Worm (Caenorhabditis elegans) whole organism, L4 larva: ENCODE results near the gene srd-3.

ENCODE experiments used
- F26F4.8 ChIP-seq: fragments of 200-800 bp; sonication (Bioruptor generic); conservative IDR thresholded peaks from 2 replicates; pipeline ENCODE4 v1.3.6; 2022; ENCODE audit warnings: missing genetic modification characterization, missing compliant biosample characterization
- aha-1 ChIP-seq: fragments of 150-350 bp; peaks from one replicate; lab custom pipeline; 2014; ENCODE audit warnings: missing biosample characterization, missing genetic modification characterization
- ama-1 ChIP-seq: fragments of 150-350 bp; optimal IDR thresholded peaks from 2 replicates; lab custom pipeline; 2014; ENCODE audit warnings: inconsistent platforms, mixed read lengths
- ceh-28 ChIP-seq: fragments of 150-350 bp; optimal IDR thresholded peaks from 2 replicates; lab custom pipeline; 2014; ENCODE audit warnings: missing biosample characterization, missing genetic modification reagents, missing genetic modification characterization
- ceh-44 ChIP-seq: fragments of 200-800 bp; sonication (Bioruptor generic); IDR thresholded peaks from 2 replicates; pipeline ENCODE4 v1.3.6; 2022; ENCODE audit warnings: missing genetic modification reagents, missing genetic modification characterization, missing compliant biosample characterization
- daf-16 ChIP-seq, 3 experiments: sonication (generic microtip); optimal IDR thresholded peaks; 2 replicates each; lab custom pipeline; 2016 to 2017; ENCODE audit warnings: missing genetic modification characterization in 3 of 3, missing genetic modification reagents in 3 of 3, mild to moderate bottlenecking in 2 of 3, missing compliant biosample characterization in 2 of 3, missing biosample characterization in 1 of 3, moderate library complexity in 1 of 3
- daf-19 ChIP-seq: fragments of 200-800 bp; sonication (Bioruptor generic); conservative IDR thresholded peaks from 2 replicates; pipeline ENCODE4 v1.3.6; 2022; ENCODE audit warnings: missing genetic modification characterization, missing compliant biosample characterization
- egl-27 ChIP-seq: sonication (generic microtip); optimal IDR thresholded peaks from 3 replicates; lab custom pipeline; 2017; ENCODE audit warnings: missing biosample characterization, missing genetic modification reagents, missing genetic modification characterization
- hlh-11 ChIP-seq: fragments of 200-800 bp; sonication (Bioruptor generic); optimal IDR thresholded peaks from 2 replicates; lab custom pipeline; 2018; ENCODE audit warnings: mild to moderate bottlenecking, missing genetic modification characterization, missing compliant biosample characterization
- hlh-30 ChIP-seq: sonication (generic microtip); optimal IDR thresholded peaks from 2 replicates; lab custom pipeline; 2017; ENCODE audit warnings: antibody characterized with exemption, mild to moderate bottlenecking, missing genetic modification characterization, missing compliant biosample characterization; ENCODE audit not compliant: insufficient read depth
- hmg-1.1 ChIP-seq: fragments of 200-800 bp; sonication (Bioruptor generic); IDR thresholded peaks from 2 replicates; pipeline ENCODE4 v1.3.6; 2022; ENCODE audit warnings: missing genetic modification reagents, missing genetic modification characterization, missing compliant biosample characterization
- jun-1 ChIP-seq: fragments of 150-350 bp; optimal IDR thresholded peaks from 2 replicates; lab custom pipeline; 2014; ENCODE audit warnings: missing biosample characterization, missing genetic modification reagents, missing genetic modification characterization
- lin-13 ChIP-seq: fragments of 150-350 bp; optimal IDR thresholded peaks from 2 replicates; lab custom pipeline; 2014; ENCODE audit warnings: missing biosample characterization, missing genetic modification reagents, missing genetic modification characterization
- lin-29 ChIP-seq: fragments of 200-800 bp; sonication (Bioruptor generic); IDR thresholded peaks from 2 replicates; pipeline ENCODE4 v1.3.6; 2022; ENCODE audit warnings: missing genetic modification reagents, missing genetic modification characterization, missing compliant biosample characterization
- mes-2 ChIP-seq: sonication (generic microtip); optimal IDR thresholded peaks from 2 replicates; lab custom pipeline; 2016; ENCODE audit warnings: missing genotype, mild to moderate bottlenecking, missing genetic modification characterization, missing compliant biosample characterization; ENCODE audit not compliant: poor library complexity, severe bottlenecking
- mxl-2 ChIP-seq: fragments of 200-800 bp; sonication (Bioruptor generic); conservative IDR thresholded peaks from 2 replicates; pipeline ENCODE4 v1.3.6; 2022; ENCODE audit warnings: missing genetic modification reagents, missing genetic modification characterization, missing compliant biosample characterization
- mxl-3 ChIP-seq: fragments of 200-800 bp; sonication (Bioruptor generic); optimal IDR thresholded peaks from 2 replicates; lab custom pipeline; 2018; ENCODE audit warnings: mild to moderate bottlenecking, missing genetic modification characterization, missing compliant biosample characterization
- nhr-42 ChIP-seq: fragments of 200-800 bp; sonication (Bioruptor generic); IDR thresholded peaks from 2 replicates; pipeline ENCODE4 v1.3.6; 2022; ENCODE audit warnings: missing genetic modification characterization, missing compliant biosample characterization
- nhr-48 ChIP-seq: sonication (generic microtip); optimal IDR thresholded peaks from 2 replicates; lab custom pipeline; 2016; ENCODE audit warnings: mild to moderate bottlenecking, missing genetic modification characterization, missing compliant biosample characterization
- nhr-76 ChIP-seq: fragments of 150-350 bp; optimal IDR thresholded peaks from 2 replicates; lab custom pipeline; 2014; ENCODE audit warnings: missing biosample characterization, missing genetic modification characterization
- php-3 ChIP-seq: fragments of 200-800 bp; sonication (Bioruptor generic); IDR thresholded peaks from 2 replicates; pipeline ENCODE4 v1.3.6; 2022; ENCODE audit warnings: missing genetic modification reagents, missing genetic modification characterization, missing compliant biosample characterization
- pqm-1 ChIP-seq: sonication (generic microtip); optimal IDR thresholded peaks from 2 replicates; lab custom pipeline; 2017; ENCODE audit warnings: missing biosample characterization, missing genetic modification characterization
- set-16 ChIP-seq: fragments of 200-800 bp; sonication (Bioruptor generic); IDR thresholded peaks from 2 replicates; pipeline ENCODE4 v1.3.6; 2022; ENCODE audit warnings: missing genetic modification reagents, missing genetic modification characterization, missing compliant biosample characterization
- skn-1 ChIP-seq: fragments of 150-350 bp; optimal IDR thresholded peaks from 2 replicates; lab custom pipeline; 2014; ENCODE audit warnings: missing biosample characterization, missing genetic modification characterization
- snpc-4 ChIP-seq: fragments of 150-350 bp; optimal IDR thresholded peaks from 2 replicates; lab custom pipeline; 2014; ENCODE audit warnings: missing biosample characterization, missing genetic modification characterization
- tag-97 ChIP-seq: fragments of 200-800 bp; sonication (Bioruptor generic); IDR thresholded peaks from 2 replicates; pipeline ENCODE4 v1.3.6; 2022; ENCODE audit warnings: missing genetic modification characterization, missing compliant biosample characterization
- unc-62 ChIP-seq, 3 experiments: fragments of 150-350 bp in 1 of 3; sonication (generic microtip); optimal IDR thresholded peaks in 2 of 3; peaks in 1 of 3; 1 replicate in 1 of 3; 2 replicates in 2 of 3; lab custom pipeline; 2014 to 2017; ENCODE audit warnings: missing biosample characterization in 3 of 3, missing genetic modification characterization in 3 of 3, missing genetic modification reagents in 3 of 3, missing genotype in 1 of 3
- vab-7 ChIP-seq: fragments of 200-800 bp; sonication (Bioruptor generic); IDR thresholded peaks from 2 replicates; pipeline ENCODE4 v1.3.6; 2022; ENCODE audit warnings: missing genetic modification reagents, missing genetic modification characterization, missing compliant biosample characterization
- zag-1 ChIP-seq: fragments of 150-350 bp; optimal IDR thresholded peaks from 2 replicates; lab custom pipeline; 2014; ENCODE audit warnings: missing biosample characterization, missing genetic modification characterization
- zip-11 ChIP-seq: fragments of 200-800 bp; sonication (Bioruptor generic); IDR thresholded peaks from 2 replicates; pipeline ENCODE4 v1.3.6; 2022; ENCODE audit warnings: missing genetic modification characterization, missing compliant biosample characterization

Gene srd-3

ce11 chrII:122008-122407 is 6.8 kb downstream of the srd-3 start (continued):
- no peak for TF ChIP-seq lin-29
- TF ChIP-seq jun-1 (tag; lab: Kevin White, UChicago), result no peak
- no peak for TF ChIP-seq vab-7 (GFP tag; lab: Robert Waterston, UW)

- TF ChIP-seq unc-62 (GFP tag; optimal IDR thresholded peaks at IDR 0.05 in 1 of 2; lab: Kevin White, UChicago) (peak in 1 of 2 experiments; percentile 70), unc-62 (tag; optimal IDR thresholded peaks at IDR 0.05; lab: Kevin White, UChicago) (no peak), tag-97 (GFP tag; lab: Robert Waterston, UW) (no peak)
Measured at ce11 chrII:121121-121520, 7.7 kb downstream of the srd-3 start, which contains the start of gene K10B4.3. TSS of gene K10B4.3 (minus strand) at chrII:121221.

ce11 chrII:116916-117315 is 11.9 kb downstream of the srd-3 start, which contains the start of gene srt-54:
TSS of gene srt-54 (plus strand) at chrII:117216.
- no peak for TF ChIP-seq snpc-4 (tag; lab: Kevin White, UChicago)
- TF ChIP-seq hmg-1.1, result no peak
- TF ChIP-seq unc-62 (GFP tag; optimal IDR thresholded peaks at IDR 0.05 in 1 of 2; lab: Kevin White, UChicago), result peak in 1 of 2 experiments; percentile 43
- TF ChIP-seq unc-62 (tag; optimal IDR thresholded peaks at IDR 0.05; lab: Kevin White, UChicago), result no peak

ce11 chrII:112231-112630 is 16.6 kb downstream of the srd-3 start:
- TF ChIP-seq daf-19 (GFP tag; lab: Robert Waterston, UW) (no peak), egl-27 (tag; lab: Kevin White, UChicago) (no peak), nhr-76 (tag; lab: Kevin White, UChicago) (no peak), hlh-11 (peak; percentile 3), mxl-3 (peak; percentile 60), ceh-44 (GFP tag; lab: Robert Waterston, UW) (no peak), hlh-30 (tag; lab: Kevin White, UChicago) (peak; percentile 24), unc-62 (GFP tag; optimal IDR thresholded peaks at IDR 0.05 in 1 of 2; lab: Kevin White, UChicago) (peak in 1 of 2 experiments; percentile 71), unc-62 (tag; optimal IDR thresholded peaks at IDR 0.05; lab: Kevin White, UChicago) (no peak), pqm-1 (tag; lab: Kevin White, UChicago) (peak; percentile 13)

ce11 chrII:111267-111666 is 17.6 kb downstream of the srd-3 start, which contains the start of gene C50D2.1:
TSS of gene C50D2.1 (plus strand) at chrII:111567.
- TF ChIP-seq F26F4.8 (GFP tag; lab: Robert Waterston, UW) (no peak), ama-1 (lab: Kevin White, UChicago) (no peak), zag-1 (no peak), mes-2 (tag; lab: Kevin White, UChicago) (no peak), nhr-48 (tag; lab: Kevin White, UChicago) (no peak), aha-1 (tag; lab: Kevin White, UChicago) (peak; percentile 16), skn-1 (tag; lab: Kevin White, UChicago) (no peak)

ce11 chrII:108865-109264 is 20.0 kb downstream of the srd-3 start, which contains the start of gene C50D2.2:
TSS of gene C50D2.2 (plus strand) at chrII:109165.
- TF ChIP-seq aha-1 (tag; lab: Kevin White, UChicago) (peak; percentile 20), lin-13 (GFP tag; lab: Kevin White, UChicago) (no peak)

- TF ChIP-seq mxl-2, result no peak
- no peak for TF ChIP-seq zip-11 (GFP tag; lab: Robert Waterston, UW)
Measured at ce11 chrII:107703-108102, 21.1 kb downstream of the srd-3 start.

ce11 chrII:105889-106288 is 22.9 kb downstream of the srd-3 start, which contains the start of gene txt-1:
TSS of gene txt-1 (plus strand) at chrII:106189.
- TF ChIP-seq set-16 (GFP tag; lab: Robert Waterston, UW), result no peak
- no peak for TF ChIP-seq nhr-42 (GFP tag; lab: Robert Waterston, UW)
- no peak for TF ChIP-seq aha-1 (tag; lab: Kevin White, UChicago)
- no peak for TF ChIP-seq daf-16 (GFP tag; optimal IDR thresholded peaks at IDR 0.05; lab: Kevin White, UChicago)
- TF ChIP-seq daf-16 (tag; optimal IDR thresholded peaks at IDR 0.05; lab: Kevin White, UChicago), result no peak
- TF ChIP-seq php-3 (GFP tag; lab: Robert Waterston, UW), result no peak
- no peak for TF ChIP-seq unc-62 (GFP tag; optimal IDR thresholded peaks at IDR 0.05 in 1 of 2; lab: Kevin White, UChicago)
- TF ChIP-seq unc-62 (tag; optimal IDR thresholded peaks at IDR 0.05; lab: Kevin White, UChicago), result no peak
- no peak for TF ChIP-seq ceh-28
